Fruit fly (Drosophila melanogaster): Measurements from ENCODE around the gene Atg18a.

Gene Atg18a

dm6 chr3L:8186627-8187396, at the start of gene Atg18a, which contains the start of gene ERR (continued):
- TF ChIP-seq Hr51 (GFP tag; optimal IDR thresholded peaks at IDR 0.05), result peak; percentile 72 to 79
- peak; percentile 46 for TF ChIP-seq ftz-f1 (GFP tag; optimal IDR thresholded peaks at IDR 0.05)
- peak; percentile 92 for TF ChIP-seq CG10543 (GFP tag; optimal IDR thresholded peaks at IDR 0.05)
- peak; percentile 16 for TF ChIP-seq salm (tag; optimal IDR thresholded peaks at IDR 0.05)
- peak; percentile 93 for TF ChIP-seq CG2120 (GFP tag; optimal IDR thresholded peaks at IDR 0.05)
- peak; percentile 57 for TF ChIP-seq Hey (tag; optimal IDR thresholded peaks at IDR 0.05)
- TF ChIP-seq CG42726 (GFP tag; IDR thresholded peaks at IDR 0.05; ENCODE audit: partially characterized antibody), result peak; percentile 14; the same call in 1 of the 2 replicates
- peak; percentile 51; the same call in 1 of the 3 replicates for TF ChIP-seq Doc3 (GFP tag; IDR thresholded peaks at IDR 0.05; ENCODE audit: partially characterized antibody)
- no peak for TF ChIP-seq ac (GFP tag; optimal IDR thresholded peaks at IDR 0.05)
- TF ChIP-seq peb (GFP tag; IDR thresholded peaks at IDR 0.05), result peak; percentile 73; the same call in 1 of the 2 replicates
- TF ChIP-seq Ets65A (GFP tag), result peak; percentile 99
- TF ChIP-seq Hr3 (GFP tag; optimal IDR thresholded peaks at IDR 0.05), result peak; percentile 91
- peak; percentile 36 for TF ChIP-seq CG1792 (GFP tag; optimal IDR thresholded peaks at IDR 0.05)
- TF ChIP-seq psq (GFP tag; optimal IDR thresholded peaks at IDR 0.05), result peak; percentile 57
- peak; percentile 77 for TF ChIP-seq rib (GFP tag; IDR thresholded peaks at IDR 0.05)
- peak; percentile 74 for TF ChIP-seq zen (tag; optimal IDR thresholded peaks at IDR 0.05)
- TF ChIP-seq fd102C (GFP tag; optimal IDR thresholded peaks at IDR 0.05), result no peak
- peak; percentile 76 for TF ChIP-seq Adf1 (GFP tag; IDR thresholded peaks at IDR 0.05)
- no peak for TF ChIP-seq tio (GFP tag; optimal IDR thresholded peaks at IDR 0.05)
- TF ChIP-seq slbo (GFP tag; IDR thresholded peaks at IDR 0.05), result peak; percentile 96
- TF ChIP-seq CG12659 (GFP tag; optimal IDR thresholded peaks at IDR 0.05), result peak; percentile 92
- peak; percentile 85 for TF ChIP-seq vvl (GFP tag; IDR thresholded peaks at IDR 0.05)
- TF ChIP-seq Ravus (GFP tag; IDR thresholded peaks at IDR 0.05), result peak; percentile 41
- no peak for TF ChIP-seq Dfd (GFP tag; optimal IDR thresholded peaks at IDR 0.05)
- peak; percentile 34; the same call in 1 of the 3 replicates for TF ChIP-seq CG7963 (GFP tag; IDR thresholded peaks at IDR 0.05; ENCODE audit: partially characterized antibody)
- no peak for TF ChIP-seq eve (GFP tag; optimal IDR thresholded peaks at IDR 0.05)
- peak; percentile 82 for TF ChIP-seq Lhr (GFP tag; optimal IDR thresholded peaks at IDR 0.05)
- TF ChIP-seq CG16813 (GFP tag; IDR thresholded peaks at IDR 0.05; ENCODE audit: partially characterized antibody), result peak; percentile 71
- TF ChIP-seq CG13287 (GFP tag; IDR thresholded peaks at IDR 0.05; ENCODE audit: partially characterized antibody), result peak; percentile 70
- TF ChIP-seq Neu2 (GFP tag; optimal IDR thresholded peaks at IDR 0.05; ENCODE audit: borderline replicate concordance), result no peak
- TF ChIP-seq gsb (GFP tag; IDR thresholded peaks at IDR 0.05), result peak; percentile 61
- TF ChIP-seq CG10654 (GFP tag; optimal IDR thresholded peaks at IDR 0.05), result peak; percentile 82
- peak; percentile 61 for TF ChIP-seq Gsc (GFP tag; IDR thresholded peaks at IDR 0.05)
- peak; percentile 1 for TF ChIP-seq da (GFP tag; optimal IDR thresholded peaks at IDR 0.05)
- TF ChIP-seq CG12744 (GFP tag; optimal IDR thresholded peaks at IDR 0.05), result peak; percentile 63
- TF ChIP-seq az2 (GFP tag; optimal IDR thresholded peaks at IDR 0.05), result peak; percentile 82
- TF ChIP-seq CG6813 (GFP tag; optimal IDR thresholded peaks at IDR 0.05), result no peak
- TF ChIP-seq pnt (GFP tag; optimal IDR thresholded peaks at IDR 0.05), result peak; percentile 79
- TF ChIP-seq CG13424 (tag; optimal IDR thresholded peaks at IDR 0.05), result peak; percentile 89
- peak; percentile 25 for TF ChIP-seq CG12236 (GFP tag; optimal IDR thresholded peaks at IDR 0.05)
- no peak for TF ChIP-seq dati (GFP tag; IDR thresholded peaks at IDR 0.05)
- no peak for TF ChIP-seq usp (GFP tag; optimal IDR thresholded peaks at IDR 0.05)
- TF ChIP-seq Tbp (GFP tag; optimal IDR thresholded peaks at IDR 0.05), result no peak
- TF ChIP-seq CG1603 (tag; optimal IDR thresholded peaks at IDR 0.05), result peak; percentile 72
- peak; percentile 87 for TF ChIP-seq chn (GFP tag; optimal IDR thresholded peaks at IDR 0.05)
- TF ChIP-seq emc (GFP tag; optimal IDR thresholded peaks at IDR 0.05), result peak; percentile 57
- peak; percentile 62 for TF ChIP-seq Atf3 (GFP tag; optimal IDR thresholded peaks at IDR 0.05)
- TF ChIP-seq CG9932 (GFP tag; IDR thresholded peaks at IDR 0.05), result peak; percentile 97
- TF ChIP-seq CG2129 (GFP tag; IDR thresholded peaks at IDR 0.05; ENCODE audit: partially characterized antibody), result 0 out of 2 replicates have a peak, but pooled peaks have one; percentile 13

Measured in whole organism, embryonic.